Fruit fly (Drosophila melanogaster): ENCODE results near the gene CG45491.
"Not testable (repeated sequence)": the region's sequence is repeated elsewhere in the genome, so short reads cannot be mapped to it uniquely, and the experiment has no call there.

DNA sequence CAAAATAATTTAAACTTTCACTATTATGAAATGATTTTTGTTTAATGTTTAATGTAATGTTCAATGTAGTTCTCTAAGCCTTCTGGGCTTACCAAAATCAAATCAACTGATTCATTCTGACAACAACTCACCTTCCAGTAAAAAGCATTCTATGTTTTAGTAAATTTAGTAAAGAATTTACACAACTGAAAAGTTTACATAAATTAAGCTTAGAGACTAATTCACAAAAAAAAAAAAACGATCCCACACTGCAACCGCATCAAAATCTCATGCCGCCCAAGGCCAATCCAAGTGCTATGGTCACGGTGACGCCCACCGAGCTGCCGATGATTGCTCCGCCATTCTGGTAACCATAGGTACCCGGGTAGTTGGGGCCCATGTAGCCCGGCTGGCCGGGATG lies 28.8 kb downstream of the CG45491 start, which contains the start of gene CG45486:
- TF ChIP-seq CG8478, CTCF (optimal IDR thresholded peaks at IDR 0.05): not testable (repeated sequence)

Data from S2 (cell line).